Fruit fly (Drosophila melanogaster): ENCODE results near the gene Surf1.

DNA sequence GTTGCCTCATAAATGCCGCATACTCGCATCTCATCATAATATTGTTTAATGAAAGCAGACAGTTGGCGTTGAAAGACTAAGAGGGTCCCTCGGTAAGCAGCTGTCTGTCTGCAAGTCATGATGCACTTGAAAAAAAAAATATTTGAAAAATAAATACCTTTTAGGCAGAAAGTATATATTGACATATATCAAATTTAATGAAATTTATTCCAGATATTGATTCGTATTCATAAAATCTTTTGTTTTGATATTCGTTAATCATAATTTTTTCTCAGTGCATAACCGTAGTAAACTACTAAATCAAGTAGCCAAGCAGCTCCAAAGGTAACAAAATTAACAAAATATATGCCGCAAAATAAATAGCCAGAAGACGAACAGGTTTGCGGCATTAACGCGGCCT is 43.7 kb downstream of the Surf1 start:
- TF ChIP-seq pan (optimal IDR thresholded peaks at IDR 0.05) = no peak
- TF ChIP-seq CG8478 (optimal IDR thresholded peaks at IDR 0.05) = no peak
